Worm (Caenorhabditis elegans): ENCODE measurements around the gene smc-4.

Gene smc-4

DNA sequence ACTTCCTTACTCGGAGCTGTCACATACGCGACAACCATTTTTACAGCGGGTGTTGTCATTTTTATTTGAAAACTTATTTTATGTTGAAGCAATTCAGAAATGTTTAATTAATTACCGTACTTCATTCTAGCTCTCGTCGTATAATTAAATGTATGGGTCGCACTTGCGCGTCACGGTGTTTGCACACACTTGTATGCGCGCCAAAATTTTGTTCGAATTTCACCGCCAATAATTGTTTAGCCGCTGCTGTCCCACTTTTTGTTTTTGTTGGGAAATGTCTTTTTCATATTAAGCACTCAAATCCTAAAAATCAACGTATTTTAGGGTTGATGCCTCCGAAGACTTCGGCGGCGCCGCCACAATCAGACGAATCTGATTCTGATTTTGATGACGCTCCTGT is at the start of gene smc-4, which contains the start of gene F35G12.7:
Gene smc-4, plus strand, starts transcription at position 325 of the 400 bp plus-strand sequence.
Gene F35G12.7, minus strand, starts transcription at position 154 of the 400 bp plus-strand sequence.
- TF ChIP-seq ttx-3 (tag; optimal IDR thresholded peaks at IDR 0.05) (peak; percentile 22), sox-2 (GFP tag; IDR thresholded peaks at IDR 0.05) (peak; percentile 14; the same call in 1 of the 2 replicates), mec-3 (tag; optimal IDR thresholded peaks at IDR 0.05; ENCODE audit: borderline replicate concordance) (no peak), ceh-2 (tag; optimal IDR thresholded peaks at IDR 0.05) (no peak), fax-1 (tag; optimal IDR thresholded peaks at IDR 0.05) (no peak), ceh-34 (tag; optimal IDR thresholded peaks at IDR 0.05) (no peak), dve-1 (tag; optimal IDR thresholded peaks at IDR 0.05) (no peak), unc-42 (tag; optimal IDR thresholded peaks at IDR 0.05) (peak; percentile 88), unc-55 (GFP tag; optimal IDR thresholded peaks at IDR 0.05) (no peak), nfya-1 (tag; optimal IDR thresholded peaks at IDR 0.05) (peak; percentile 74), hlh-15 (tag; optimal IDR thresholded peaks at IDR 0.05) (no peak), ceh-30 (tag; optimal IDR thresholded peaks at IDR 0.05) (no peak), che-1 (tag; optimal IDR thresholded peaks at IDR 0.05) (peak; percentile 20), ceh-31 (tag; optimal IDR thresholded peaks at IDR 0.05) (peak; percentile 29), sox-4 (tag; optimal IDR thresholded peaks at IDR 0.05) (no peak), pax-1 (tag; optimal IDR thresholded peaks at IDR 0.05) (no peak), pha-4 (tag; optimal IDR thresholded peaks at IDR 0.05) (no peak), eyg-1 (tag; optimal IDR thresholded peaks at IDR 0.05) (no peak), tbx-7 (tag; optimal IDR thresholded peaks at IDR 0.05) (no peak), elt-4 (tag; optimal IDR thresholded peaks at IDR 0.05) (no peak), pqm-1 (tag; optimal IDR thresholded peaks at IDR 0.05) (no peak), ceh-9 (tag; optimal IDR thresholded peaks at IDR 0.05) (no peak), ceh-14 (tag; optimal IDR thresholded peaks at IDR 0.05) (peak; percentile 56), ref-2 (tag; optimal IDR thresholded peaks at IDR 0.05) (no peak), tbx-2 (tag; optimal IDR thresholded peaks at IDR 0.05) (peak; percentile 16), ceh-19 (GFP tag; optimal IDR thresholded peaks at IDR 0.05) (no peak), Y22D7AL.16 (tag; optimal IDR thresholded peaks at IDR 0.05) (no peak), madf-2 (tag; optimal IDR thresholded peaks at IDR 0.05) (no peak)

DNA sequence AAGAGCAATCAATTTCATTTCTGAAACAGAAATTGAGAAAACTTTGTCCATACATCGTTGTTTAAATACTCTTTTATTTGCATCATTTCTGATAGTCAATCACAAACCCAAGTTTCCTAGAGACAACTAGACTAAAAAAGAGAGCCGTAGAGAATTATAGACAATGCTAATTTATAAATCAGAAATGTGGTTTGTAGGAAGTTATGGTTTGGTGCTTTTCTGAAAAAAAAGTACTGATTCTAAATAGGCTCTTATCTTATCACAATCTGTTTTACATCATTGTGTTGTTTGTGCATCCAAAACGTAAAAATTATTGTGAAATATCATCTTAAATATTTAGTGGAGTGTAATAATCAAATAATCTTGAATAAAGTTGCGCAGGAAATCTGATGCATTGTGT is 46.7 kb upstream of the smc-4 start, which contains the start of gene ugt-62:
Gene ugt-62, minus strand, starts transcription at position 20 of the 400 bp plus-strand sequence.
- TF ChIP-seq unc-3 (GFP tag; conservative IDR thresholded peaks at IDR 0.05), result no peak
- TF ChIP-seq unc-3 (tag; optimal IDR thresholded peaks at IDR 0.05), result no peak
- TF ChIP-seq tbx-7 (tag; optimal IDR thresholded peaks at IDR 0.05), result no peak
- TF ChIP-seq elt-2 (tag; optimal IDR thresholded peaks at IDR 0.05), result peak; percentile 30
- TF ChIP-seq C38D4.7 (GFP tag; optimal IDR thresholded peaks at IDR 0.05), result no peak

DNA sequence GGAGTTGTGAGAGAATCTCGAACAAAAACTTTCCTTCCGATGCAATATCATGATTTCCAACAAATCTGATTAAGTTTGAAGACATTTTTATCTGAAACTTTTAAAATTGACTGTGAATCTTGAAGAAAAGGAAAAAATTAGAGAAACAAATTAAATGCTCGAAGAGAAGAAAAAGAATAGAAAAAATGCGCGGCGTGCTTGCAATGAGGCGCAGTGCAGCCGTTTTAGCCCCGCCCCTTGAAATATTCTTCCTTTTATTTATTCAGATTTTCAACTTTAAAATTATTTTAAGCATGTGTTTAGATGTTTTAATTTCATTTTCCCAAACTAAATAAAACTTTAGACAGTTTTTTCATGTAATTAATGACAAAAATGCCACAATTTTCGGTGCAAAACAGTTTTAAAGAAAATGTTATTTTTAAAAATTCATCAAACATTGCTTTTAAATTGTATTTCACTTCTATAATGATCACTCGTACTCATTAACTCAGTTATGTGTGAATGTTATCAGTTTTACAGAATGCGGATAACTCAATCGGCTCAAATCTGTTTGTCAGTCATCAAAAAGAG is 44.9 kb upstream of the smc-4 start, which contains the start of the genes mrps-34 and cisd-3.1:
Gene mrps-34, minus strand, starts transcription at position 91 of the 570 bp plus-strand sequence.
Gene cisd-3.1, plus strand, starts transcription at position 520 of the 570 bp plus-strand sequence.
- TF ChIP-seq che-1 (tag; optimal IDR thresholded peaks at IDR 0.05), result peak; percentile 22
- TF ChIP-seq elt-2 (tag; optimal IDR thresholded peaks at IDR 0.05), result peak; percentile 66
- TF ChIP-seq ceh-14 (tag; optimal IDR thresholded peaks at IDR 0.05), result peak; percentile 71
- TF ChIP-seq fkh-6 (tag; optimal IDR thresholded peaks at IDR 0.05), result no peak
- peak; percentile 75 for TF ChIP-seq K09A11.1 (tag; optimal IDR thresholded peaks at IDR 0.05; ENCODE audit: insufficient read depth)
- no peak for TF ChIP-seq lim-6 (tag; optimal IDR thresholded peaks at IDR 0.05)
- TF ChIP-seq tbx-2 (tag; optimal IDR thresholded peaks at IDR 0.05), result peak; percentile 55
- TF ChIP-seq ceh-22 (tag; optimal IDR thresholded peaks at IDR 0.05), result no peak
- TF ChIP-seq fkh-10 (GFP tag; optimal IDR thresholded peaks at IDR 0.05), result no peak
- TF ChIP-seq unc-3 (GFP tag; conservative IDR thresholded peaks at IDR 0.05), result no peak
- no peak for TF ChIP-seq unc-3 (tag; optimal IDR thresholded peaks at IDR 0.05)
- TF ChIP-seq nhr-11 (tag; optimal IDR thresholded peaks at IDR 0.05), result no peak
- peak; percentile 41 for TF ChIP-seq nhr-232 (tag; optimal IDR thresholded peaks at IDR 0.05)
- TF ChIP-seq sox-4 (tag; optimal IDR thresholded peaks at IDR 0.05), result peak; percentile 2
- TF ChIP-seq nfya-1 (tag; optimal IDR thresholded peaks at IDR 0.05), result peak; percentile 49
- peak; percentile 20 for TF ChIP-seq ceh-31 (tag; optimal IDR thresholded peaks at IDR 0.05)
- TF ChIP-seq lin-11 (tag; optimal IDR thresholded peaks at IDR 0.05), result peak; percentile 22
- TF ChIP-seq pha-2 (tag; optimal IDR thresholded peaks at IDR 0.05), result peak; percentile 30
- peak; percentile 22 for TF ChIP-seq pat-9 (tag; optimal IDR thresholded peaks at IDR 0.05)
- TF ChIP-seq ceh-45 (GFP tag; IDR thresholded peaks at IDR 0.05), result peak; percentile 35; the same call in 1 of the 2 replicates
- TF ChIP-seq ttx-3 (tag; optimal IDR thresholded peaks at IDR 0.05), result peak; percentile 25
